Fruit fly (Drosophila melanogaster): ENCODE data around the gene Prps.

Prps gene

dm6 chr3L:9744060-9744549 lies 47.6 kb upstream of the Prps start:
- TF ChIP-seq Dfd (GFP tag; optimal IDR thresholded peaks at IDR 0.05) (no peak), Hr78 (GFP tag; optimal IDR thresholded peaks at IDR 0.05) (no peak), Abd-B (GFP tag; optimal IDR thresholded peaks at IDR 0.05) (no peak), Myc (optimal IDR thresholded peaks at IDR 0.05) (no peak), dl (GFP tag; optimal IDR thresholded peaks at IDR 0.05; ENCODE audit: insufficient read depth in 1 of 2, partially characterized antibody in 2 of 2) (no peak), jim (GFP tag; optimal IDR thresholded peaks at IDR 0.05) (no peak), br (GFP tag; optimal IDR thresholded peaks at IDR 0.05) (peak; percentile 83), rgr (GFP tag; optimal IDR thresholded peaks at IDR 0.05) (peak; percentile 65), Hnf4 (GFP tag; optimal IDR thresholded peaks at IDR 0.05) (peak; percentile 75), lola (GFP tag; optimal IDR thresholded peaks at IDR 0.05) (no peak), sage (GFP tag; optimal IDR thresholded peaks at IDR 0.05) (peak; percentile 90), Dif (GFP tag; optimal IDR thresholded peaks at IDR 0.05; ENCODE audit: partially characterized antibody) (no peak), woc (GFP tag; optimal IDR thresholded peaks at IDR 0.05) (peak; percentile 90), Rel (GFP tag; optimal IDR thresholded peaks at IDR 0.05) (peak; percentile 41), Rel (tag; optimal IDR thresholded peaks at IDR 0.05) (peak; percentile 53), fru (GFP tag; optimal IDR thresholded peaks at IDR 0.05) (peak; percentile 88), OdsH (GFP tag; optimal IDR thresholded peaks at IDR 0.05) (peak; percentile 79), pan (optimal IDR thresholded peaks at IDR 0.05) (no peak), Sp1 (GFP tag; optimal IDR thresholded peaks at IDR 0.05) (peak; percentile 87), tai (GFP tag; optimal IDR thresholded peaks at IDR 0.05) (no peak), CrebA (GFP tag; optimal IDR thresholded peaks at IDR 0.05; ENCODE audit: borderline replicate concordance) (peak; percentile 7), dsf (GFP tag; optimal IDR thresholded peaks at IDR 0.05; ENCODE audit: borderline replicate concordance) (no peak), GATAd (GFP tag; optimal IDR thresholded peaks at IDR 0.05) (no peak), HLH106 (tag; optimal IDR thresholded peaks at IDR 0.05) (peak; percentile 96), brk (GFP tag; optimal IDR thresholded peaks at IDR 0.05) (no peak), Vsx2 (GFP tag; optimal IDR thresholded peaks at IDR 0.05; ENCODE audit: partially characterized antibody) (no peak), N (GFP tag; optimal IDR thresholded peaks at IDR 0.05) (no peak), ey (GFP tag; optimal IDR thresholded peaks at IDR 0.05) (peak; percentile 81), CG9705 (GFP tag; optimal IDR thresholded peaks at IDR 0.05) (peak; percentile 94), CG32264 (GFP tag; optimal IDR thresholded peaks at IDR 0.05) (peak; percentile 79), sv (GFP tag; optimal IDR thresholded peaks at IDR 0.05) (peak; percentile 65), foxo (GFP tag; optimal IDR thresholded peaks at IDR 0.05) (peak; percentile 60 to 88), h (GFP tag; optimal IDR thresholded peaks at IDR 0.05) (peak; percentile 87), Jra (GFP tag; optimal IDR thresholded peaks at IDR 0.05) (no peak), psq (GFP tag; optimal IDR thresholded peaks at IDR 0.05) (peak; percentile 76), dmrt93B (GFP tag; optimal IDR thresholded peaks at IDR 0.05) (peak; percentile 92), usp (GFP tag; optimal IDR thresholded peaks at IDR 0.05) (no peak), Mio (GFP tag; optimal IDR thresholded peaks at IDR 0.05) (no peak), Hr83 (GFP tag; optimal IDR thresholded peaks at IDR 0.05; ENCODE audit: poor library complexity, severe bottlenecking) (peak; percentile 13)

dm6 chr3L:9742342-9742741 lies 45.8 kb upstream of the Prps start:
- TF ChIP-seq psq (GFP tag; optimal IDR thresholded peaks at IDR 0.05) (peak; percentile 57), h (GFP tag; optimal IDR thresholded peaks at IDR 0.05) (peak; percentile 73), Hr78 (GFP tag; optimal IDR thresholded peaks at IDR 0.05) (no peak), Jra (GFP tag; optimal IDR thresholded peaks at IDR 0.05) (no peak), Rel (GFP tag; optimal IDR thresholded peaks at IDR 0.05) (no peak), Rel (tag; optimal IDR thresholded peaks at IDR 0.05) (peak; percentile 6), N (GFP tag; optimal IDR thresholded peaks at IDR 0.05) (no peak), dsf (GFP tag; optimal IDR thresholded peaks at IDR 0.05; ENCODE audit: borderline replicate concordance) (no peak), CrebA (GFP tag; optimal IDR thresholded peaks at IDR 0.05; ENCODE audit: borderline replicate concordance) (no peak), OdsH (GFP tag; optimal IDR thresholded peaks at IDR 0.05) (peak; percentile 79), ey (GFP tag; optimal IDR thresholded peaks at IDR 0.05) (peak; percentile 68), Dif (GFP tag; optimal IDR thresholded peaks at IDR 0.05; ENCODE audit: partially characterized antibody) (no peak), woc (GFP tag; optimal IDR thresholded peaks at IDR 0.05) (peak; percentile 85), br (GFP tag; optimal IDR thresholded peaks at IDR 0.05) (peak; percentile 70), HLH106 (tag; optimal IDR thresholded peaks at IDR 0.05) (peak; percentile 87), rgr (GFP tag; optimal IDR thresholded peaks at IDR 0.05) (peak; percentile 31), brk (GFP tag; optimal IDR thresholded peaks at IDR 0.05) (peak; percentile 26), Sp1 (GFP tag; optimal IDR thresholded peaks at IDR 0.05) (peak; percentile 60), GATAd (GFP tag; optimal IDR thresholded peaks at IDR 0.05) (no peak), CG9705 (GFP tag; optimal IDR thresholded peaks at IDR 0.05) (peak; percentile 36), Hnf4 (GFP tag; optimal IDR thresholded peaks at IDR 0.05) (peak; percentile 28), foxo (GFP tag; optimal IDR thresholded peaks at IDR 0.05) (peak in 1 of 2 experiments; percentile 66), dmrt93B (GFP tag; optimal IDR thresholded peaks at IDR 0.05) (peak; percentile 77), sage (GFP tag; optimal IDR thresholded peaks at IDR 0.05) (peak; percentile 38), fru (GFP tag; optimal IDR thresholded peaks at IDR 0.05) (peak; percentile 77)
